Worm (Caenorhabditis elegans) whole organism, L1 larva: ENCODE data around the gene ZC21.8.

Experiments used
- lir-3 ChIP-seq: sonication (generic microtip); optimal IDR thresholded peaks from 2 replicates; lab custom pipeline; 2016; ENCODE audit warnings: mild to moderate bottlenecking, missing genetic modification characterization, moderate library complexity, missing compliant biosample characterization; ENCODE audit not compliant: poor library complexity
- mdl-1 ChIP-seq, 2 experiments: fragments of 150-350 bp; optimal IDR thresholded peaks; 2 replicates each; lab custom pipeline; 2014 to 2017; ENCODE audit warnings: missing biosample characterization in 2 of 2, missing genetic modification characterization in 2 of 2, inconsistent platforms in 1 of 2
- nhr-237 ChIP-seq: fragments of 150-350 bp; optimal IDR thresholded peaks from 2 replicates; lab custom pipeline; 2014; ENCODE audit warnings: missing biosample characterization, missing genetic modification characterization
- nhr-76 ChIP-seq: sonication (generic microtip); optimal IDR thresholded peaks from 2 replicates; lab custom pipeline; 2017; ENCODE audit warnings: missing biosample characterization, missing genetic modification characterization
- pqm-1 ChIP-seq: sonication (generic microtip); optimal IDR thresholded peaks from 3 replicates; lab custom pipeline; 2017; ENCODE audit warnings: missing biosample characterization, missing genetic modification characterization
- skn-1 ChIP-seq: fragments of 150-350 bp; optimal IDR thresholded peaks from 2 replicates; lab custom pipeline; 2014; ENCODE audit warnings: missing biosample characterization, missing genetic modification characterization
- sox-4 ChIP-seq: sonication (generic microtip); optimal IDR thresholded peaks from 2 replicates; lab custom pipeline; 2016; ENCODE audit warnings: missing genetic modification characterization, missing compliant biosample characterization
- sptf-1 ChIP-seq: fragments of 150-350 bp; optimal IDR thresholded peaks from 2 replicates; lab custom pipeline; 2014; ENCODE audit warnings: missing biosample characterization, missing genetic modification characterization
- tbx-2 ChIP-seq: sonication (generic microtip); optimal IDR thresholded peaks from 2 replicates; lab custom pipeline; 2016; ENCODE audit warnings: missing genetic modification characterization, missing compliant biosample characterization

DNA sequence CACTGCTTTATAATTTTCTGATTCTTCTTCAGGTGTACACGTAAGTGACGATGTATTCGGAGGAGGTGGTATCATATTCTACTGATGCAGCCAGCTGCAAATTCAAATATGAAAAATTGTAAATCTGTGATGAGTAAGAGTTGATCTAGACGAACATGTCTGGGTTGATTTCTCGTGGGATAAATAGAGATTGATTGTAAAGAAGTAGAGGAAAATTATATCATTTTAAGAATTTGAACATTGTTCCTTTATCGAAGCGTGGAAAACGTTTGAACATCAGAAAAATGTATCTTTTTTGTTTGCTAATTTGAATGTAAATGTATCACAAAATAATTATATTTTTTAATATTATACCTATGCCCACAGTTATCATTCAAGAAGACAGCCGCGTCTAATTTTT, 25.7 kb upstream of the ZC21.8 start, which contains the start of gene ZC21.6:
- no peak for TF ChIP-seq nhr-237 (tag; lab: Kevin White, UChicago)
- no peak for TF ChIP-seq tbx-2 (tag; lab: Kevin White, UChicago)
- TF ChIP-seq sptf-1: no peak
- no peak for TF ChIP-seq lir-3
- no peak for TF ChIP-seq skn-1
- TF ChIP-seq pqm-1 (tag; lab: Kevin White, UChicago): no peak
- TF ChIP-seq nhr-76: no peak
- no peak for TF ChIP-seq sox-4
- TF ChIP-seq mdl-1 (tag; optimal IDR thresholded peaks at IDR 0.05; lab: Kevin White, UChicago): no peak
